Worm (Caenorhabditis elegans): ENCODE measurements around the gene C46E10.8.

DNA sequence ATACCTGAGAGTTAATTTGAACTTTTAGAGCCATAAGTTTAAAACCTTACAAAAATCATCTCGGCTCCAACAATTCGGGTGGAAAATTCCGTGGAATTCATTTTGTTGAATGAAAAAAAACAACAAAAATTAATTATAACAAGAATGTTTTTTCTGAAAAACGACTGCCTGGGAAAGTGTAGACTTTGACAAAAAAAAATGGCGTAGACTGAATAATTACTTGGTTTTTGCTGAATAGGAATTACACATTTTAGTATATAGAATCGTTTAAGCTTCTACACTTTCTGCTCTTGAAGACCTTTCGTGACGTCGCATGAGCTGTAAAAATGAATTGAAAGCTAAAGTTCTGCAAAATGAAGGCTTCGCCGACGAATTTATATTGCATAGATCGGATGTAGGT is 36.6 kb upstream of the C46E10.8 start, which contains the start of gene srx-112:
- TF ChIP-seq dao-5 (tag; optimal IDR thresholded peaks at IDR 0.05) (no peak), W03F9.2 (tag; optimal IDR thresholded peaks at IDR 0.05) (no peak), him-1 (tag; optimal IDR thresholded peaks at IDR 0.05) (no peak)
